Fruit fly (Drosophila melanogaster) whole organism, embryonic: ENCODE data around the gene cue.

Source experiments
- CG11247 ChIP-seq: fragments of 200-800 bp; sonication (Bioruptor generic); IDR thresholded peaks from 2 replicates; pipeline ENCODE4 v1.3.6; 2022; ENCODE audit warnings: missing biosample characterization, missing genetic modification characterization
- CG12104 ChIP-seq: fragments of 200-800 bp; sonication (Bioruptor generic); optimal IDR thresholded peaks from 3 replicates; lab custom pipeline; 2016; ENCODE audit warnings: missing biosample characterization, missing genetic modification characterization
- CG1602 ChIP-seq: fragments of 200-800 bp; sonication (Bioruptor generic); optimal IDR thresholded peaks from 3 replicates; lab custom pipeline; 2016; ENCODE audit warnings: missing biosample characterization, missing genetic modification characterization
- CG1603 ChIP-seq: fragments of 200-800 bp; sonication (Bioruptor generic); optimal IDR thresholded peaks from 2 replicates; lab custom pipeline; 2019; ENCODE audit warnings: missing biosample characterization, mild to moderate bottlenecking, missing genetic modification characterization, moderate library complexity
- CG16779 ChIP-seq: fragments of 200-800 bp; sonication (Bioruptor generic); IDR thresholded peaks from 2 replicates; pipeline ENCODE4 v1.3.6; 2022; ENCODE audit warnings: missing biosample characterization, missing genetic modification characterization
- CG17186 ChIP-seq: fragments of 200-800 bp; sonication (Bioruptor generic); optimal IDR thresholded peaks from 3 replicates; lab custom pipeline; 2017; ENCODE audit warnings: missing biosample characterization, missing genetic modification reagents, missing genetic modification characterization
- CG17359 ChIP-seq: fragments of 200-800 bp; sonication (Bioruptor generic); optimal IDR thresholded peaks from 3 replicates; lab custom pipeline; 2018; ENCODE audit warnings: missing biosample characterization, mild to moderate bottlenecking, missing genetic modification characterization, moderate library complexity
- CG17802 ChIP-seq: fragments of 200-800 bp; sonication (Bioruptor generic); optimal IDR thresholded peaks from 2 replicates; lab custom pipeline; 2018; ENCODE audit warnings: missing biosample characterization, mild to moderate bottlenecking, missing genetic modification characterization, moderate library complexity
- CG2129 ChIP-seq: fragments of 200-800 bp; sonication (Bioruptor generic); IDR thresholded peaks from 2 replicates; pipeline ENCODE4 v1.3.6; 2022; ENCODE audit warnings: missing biosample characterization, missing genetic modification characterization; ENCODE audit not compliant: partially characterized antibody
- CG4360 ChIP-seq: fragments of 200-800 bp; sonication (Bioruptor generic); IDR thresholded peaks from 2 replicates; pipeline ENCODE4 v1.3.6; 2022; ENCODE audit warnings: missing biosample characterization, missing genetic modification characterization
- CG6175 ChIP-seq: fragments of 200-800 bp; sonication (Bioruptor generic); IDR thresholded peaks from 3 replicates; pipeline ENCODE4 v1.3.6; 2022; ENCODE audit warnings: missing biosample characterization, missing genetic modification characterization
- CG6813 ChIP-seq: fragments of 200-800 bp; sonication (Bioruptor generic); optimal IDR thresholded peaks from 2 replicates; lab custom pipeline; 2017; ENCODE audit warnings: missing biosample characterization, missing genetic modification characterization, mild to moderate bottlenecking, moderate library complexity, missing genetic modification reagents
- CG7928 ChIP-seq: fragments of 200-800 bp; sonication (Bioruptor generic); optimal IDR thresholded peaks from 2 replicates; lab custom pipeline; 2017; ENCODE audit warnings: missing biosample characterization, mild to moderate bottlenecking, missing genetic modification characterization
- CG8388 ChIP-seq: fragments of 200-800 bp; sonication (Bioruptor generic); optimal IDR thresholded peaks from 2 replicates; lab custom pipeline; 2019; ENCODE audit warnings: missing biosample characterization, mild to moderate bottlenecking, missing genetic modification characterization, moderate library complexity
- CTCF ChIP-seq: fragments of 200-800 bp; sonication (Bioruptor generic); optimal IDR thresholded peaks from 2 replicates; lab custom pipeline; 2017; ENCODE audit warnings: missing biosample characterization, mild to moderate bottlenecking, missing genetic modification characterization, moderate library complexity
- Chrac-16 ChIP-seq: fragments of 200-800 bp; sonication (Bioruptor generic); optimal IDR thresholded peaks from 3 replicates; lab custom pipeline; 2016; ENCODE audit warnings: missing biosample characterization, missing genetic modification characterization
- Elba2 ChIP-seq: fragments of 200-800 bp; sonication (Bioruptor generic); optimal IDR thresholded peaks from 3 replicates; lab custom pipeline; 2016; ENCODE audit warnings: missing biosample characterization, missing genetic modification characterization
- Ets65A ChIP-seq: fragments of 200-800 bp; sonication (Bioruptor generic); peaks from one replicate; lab custom pipeline; 2016; ENCODE audit warnings: missing biosample characterization, missing genetic modification characterization
- Gsc ChIP-seq: fragments of 200-800 bp; sonication (Bioruptor generic); IDR thresholded peaks from 2 replicates; pipeline ENCODE4 v1.3.6; 2022; ENCODE audit warnings: missing biosample characterization, missing genetic modification characterization
- Gug ChIP-seq: fragments of 200-800 bp; sonication (Bioruptor generic); IDR thresholded peaks from 4 replicates; pipeline ENCODE4 v1.3.6; 2022; ENCODE audit warnings: missing biosample characterization, missing genetic modification characterization
- H2.0 ChIP-seq: fragments of 200-800 bp; sonication (Bioruptor generic); IDR thresholded peaks from 2 replicates; pipeline ENCODE4 v1.3.6; 2022; ENCODE audit warnings: missing biosample characterization, missing genetic modification characterization
- MBD-R2 ChIP-seq: fragments of 200-800 bp; sonication (Bioruptor generic); IDR thresholded peaks from 2 replicates; pipeline ENCODE4 v1.3.6; 2022; ENCODE audit warnings: missing biosample characterization, missing genetic modification characterization
- Meics ChIP-seq: fragments of 200-800 bp; sonication (Bioruptor generic); optimal IDR thresholded peaks from 2 replicates; lab custom pipeline; 2017; ENCODE audit warnings: missing biosample characterization, mild to moderate bottlenecking, missing genetic modification characterization
- Myb ChIP-seq: fragments of 200-800 bp; sonication (Bioruptor generic); optimal IDR thresholded peaks from 2 replicates; lab custom pipeline; 2016; ENCODE audit warnings: missing biosample characterization, missing genetic modification characterization
- Nf-YB ChIP-seq: fragments of 200-800 bp; sonication (Bioruptor generic); optimal IDR thresholded peaks from 3 replicates; lab custom pipeline; 2019; ENCODE audit warnings: missing biosample characterization, mild to moderate bottlenecking, missing genetic modification characterization, moderate library complexity
- Side ChIP-seq: fragments of 200-800 bp; sonication (Bioruptor generic); optimal IDR thresholded peaks from 2 replicates; lab custom pipeline; 2016; ENCODE audit warnings: missing biosample characterization, missing genetic modification characterization
- Stat92E ChIP-seq, 3 experiments: fragments of >200 bp in 2 of 3; fragments of 200-800 bp in 1 of 3; sonication (Bioruptor generic) in 1 of 3; optimal IDR thresholded peaks; 2 replicates each; lab custom pipeline; 2017 to 2019; ENCODE audit warnings: missing biosample characterization in 3 of 3, missing genetic modification characterization in 3 of 3, mild to moderate bottlenecking in 1 of 3, moderate library complexity in 1 of 3
- cato ChIP-seq: fragments of 200-800 bp; sonication (Bioruptor generic); optimal IDR thresholded peaks from 2 replicates; lab custom pipeline; 2016; ENCODE audit warnings: missing biosample characterization, missing genetic modification characterization, borderline replicate concordance
- emc ChIP-seq: fragments of 200-800 bp; sonication (Bioruptor generic); optimal IDR thresholded peaks from 2 replicates; lab custom pipeline; 2016; ENCODE audit warnings: missing biosample characterization, missing genetic modification characterization
- ems ChIP-seq: fragments of 200-800 bp; sonication (Bioruptor generic); optimal IDR thresholded peaks from 3 replicates; lab custom pipeline; 2016; ENCODE audit warnings: missing biosample characterization, missing genetic modification characterization
- ftz-f1 ChIP-seq: fragments of 200-800 bp; sonication (Bioruptor generic); optimal IDR thresholded peaks from 2 replicates; lab custom pipeline; 2016; ENCODE audit warnings: missing biosample characterization, missing genetic modification characterization
- fu2 ChIP-seq: fragments of 200-800 bp; sonication (Bioruptor generic); optimal IDR thresholded peaks from 2 replicates; lab custom pipeline; 2016; ENCODE audit warnings: missing biosample characterization, missing genetic modification characterization
- gsb ChIP-seq: fragments of 200-800 bp; sonication (Bioruptor generic); IDR thresholded peaks from 2 replicates; pipeline ENCODE4 v1.3.6; 2022; ENCODE audit warnings: missing biosample characterization, missing genetic modification characterization
- h ChIP-seq: fragments of >200 bp; optimal IDR thresholded peaks from 2 replicates; lab custom pipeline; 2017
- maf-S ChIP-seq: fragments of 200-800 bp; sonication (Bioruptor generic); optimal IDR thresholded peaks from 2 replicates; lab custom pipeline; 2016; ENCODE audit warnings: missing biosample characterization, missing genetic modification characterization
- oc ChIP-seq: fragments of 200-800 bp; sonication (Bioruptor generic); optimal IDR thresholded peaks from 2 replicates; lab custom pipeline; 2018; ENCODE audit warnings: missing biosample characterization, mild to moderate bottlenecking, missing genetic modification characterization, moderate library complexity
- otp ChIP-seq: fragments of 200-800 bp; sonication (Bioruptor generic); IDR thresholded peaks from 3 replicates; pipeline ENCODE4, ENCODE4 v1.3.6; 2022; ENCODE audit warnings: missing biosample characterization, missing genetic modification characterization
- pb ChIP-seq: fragments of 200-800 bp; sonication (Bioruptor generic); optimal IDR thresholded peaks from 3 replicates; lab custom pipeline; 2016; ENCODE audit warnings: missing biosample characterization, missing genetic modification characterization
- pfk ChIP-seq: fragments of 200-800 bp; sonication (Bioruptor generic); optimal IDR thresholded peaks from 2 replicates; lab custom pipeline; 2018; ENCODE audit warnings: missing biosample characterization, mild to moderate bottlenecking, missing genetic modification characterization, moderate library complexity
- pho ChIP-seq: fragments of 200-800 bp; sonication (Bioruptor generic); optimal IDR thresholded peaks from 2 replicates; lab custom pipeline; 2016; ENCODE audit warnings: missing biosample characterization, missing genetic modification characterization
- pnt ChIP-seq: fragments of 200-800 bp; sonication (Bioruptor generic); optimal IDR thresholded peaks from 3 replicates; lab custom pipeline; 2016; ENCODE audit warnings: missing biosample characterization, missing genetic modification characterization
- repo ChIP-seq: fragments of 200-800 bp; sonication (Bioruptor generic); optimal IDR thresholded peaks from 2 replicates; lab custom pipeline; 2016; ENCODE audit warnings: missing biosample characterization, missing genetic modification characterization
- ro ChIP-seq: fragments of 200-800 bp; sonication (Bioruptor generic); IDR thresholded peaks from 2 replicates; pipeline ENCODE4 v1.3.6; 2022; ENCODE audit warnings: missing biosample characterization, missing genetic modification characterization
- salm ChIP-seq: fragments of 200-800 bp; sonication (Bioruptor generic); optimal IDR thresholded peaks from 2 replicates; lab custom pipeline; 2018; ENCODE audit warnings: missing biosample characterization, mild to moderate bottlenecking, missing genetic modification characterization
- schlank ChIP-seq: fragments of 200-800 bp; sonication (Bioruptor generic); optimal IDR thresholded peaks from 2 replicates; lab custom pipeline; 2018; ENCODE audit warnings: missing biosample characterization, mild to moderate bottlenecking, missing genetic modification characterization
- sna ChIP-seq: fragments of 200-800 bp; sonication (Bioruptor generic); IDR thresholded peaks from 2 replicates; pipeline ENCODE4 v1.3.6; 2022; ENCODE audit warnings: missing biosample characterization, missing genetic modification characterization; ENCODE audit not compliant: partially characterized antibody
- trem ChIP-seq: fragments of 200-800 bp; optimal IDR thresholded peaks from 3 replicates; lab custom pipeline; 2019; ENCODE audit warnings: missing biosample characterization, mild to moderate bottlenecking, missing genetic modification characterization, moderate library complexity
- unpg ChIP-seq: fragments of 200-800 bp; sonication (Bioruptor generic); optimal IDR thresholded peaks from 3 replicates; lab custom pipeline; 2018; ENCODE audit warnings: missing biosample characterization, mild to moderate bottlenecking, missing genetic modification characterization, moderate library complexity
- zen ChIP-seq: fragments of 200-800 bp; sonication (Bioruptor generic); optimal IDR thresholded peaks from 3 replicates; lab custom pipeline; 2018; ENCODE audit warnings: missing biosample characterization, mild to moderate bottlenecking, missing genetic modification characterization, moderate library complexity
- zen2 ChIP-seq: fragments of 200-800 bp; sonication (Bioruptor generic); IDR thresholded peaks from 3 replicates; pipeline ENCODE4 v1.3.6; 2022; ENCODE audit warnings: missing biosample characterization, missing genetic modification characterization; ENCODE audit not compliant: partially characterized antibody

Gene cue

DNA sequence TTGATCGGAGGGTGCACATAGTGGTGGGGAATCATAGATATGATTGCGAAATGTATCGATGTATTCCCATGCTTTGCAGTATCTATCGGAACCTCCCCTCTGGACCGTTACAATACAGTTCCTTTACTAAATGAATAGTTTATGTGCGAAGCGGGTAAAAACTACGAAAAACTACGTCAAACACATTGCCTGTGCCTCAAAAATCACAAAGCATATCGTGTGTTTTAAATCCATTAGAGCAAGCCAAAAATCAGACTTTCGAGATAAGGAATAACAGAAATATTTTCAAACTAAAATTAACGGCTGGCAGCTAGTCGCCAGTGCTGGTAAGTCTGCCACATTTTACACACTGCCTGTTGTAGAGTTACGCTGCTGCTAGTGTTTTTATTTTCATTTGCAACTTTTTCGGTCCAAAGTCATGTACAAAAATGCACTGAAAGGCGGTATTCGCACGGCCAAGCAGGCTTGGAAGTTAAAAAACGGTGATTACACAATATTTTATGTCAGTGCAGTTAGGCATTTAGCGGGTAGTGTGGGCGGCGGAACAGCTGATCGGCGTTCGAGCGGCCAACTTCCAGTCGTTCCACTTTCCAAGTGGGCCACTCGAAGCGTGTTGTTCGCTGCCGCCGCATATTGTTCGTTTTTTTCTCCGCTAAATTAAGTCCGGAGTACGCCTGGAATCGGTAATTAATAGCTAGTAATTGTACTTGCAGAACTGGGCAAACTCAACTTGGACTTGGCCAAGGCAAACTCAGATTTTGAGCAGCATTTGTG lies 390 bp upstream of the cue start (continued):
- peak; percentile 62 for TF ChIP-seq trem (tag; lab: Kevin White, UChicago)
- TF ChIP-seq CG1603 (tag; lab: Kevin White, UChicago) = peak; percentile 79
- peak; percentile 64 for TF ChIP-seq H2.0 (GFP tag; lab: Robert Waterston, UW)
- peak; percentile 83 for TF ChIP-seq MBD-R2 (GFP tag; lab: Robert Waterston, UW)
- peak; percentile 26 for TF ChIP-seq CG12104 (GFP tag; lab: Kevin White, UChicago)
- TF ChIP-seq CG6175 (GFP tag; lab: Robert Waterston, UW) = no peak
- no peak for TF ChIP-seq Elba2
- TF ChIP-seq pb (GFP tag; lab: Kevin White, UChicago) = no peak
- TF ChIP-seq CG4360 (GFP tag; lab: Robert Waterston, UW) = peak; percentile 14; the same call in 1 of the 2 replicates
- TF ChIP-seq pho (GFP tag; lab: Kevin White, UChicago) = peak; percentile 52
- peak; percentile 61 for TF ChIP-seq pnt (GFP tag; lab: Kevin White, UChicago)
- TF ChIP-seq ftz-f1 (GFP tag; lab: Kevin White, UChicago) = no peak
- 0 out of 3 replicates have a peak, but pooled peaks have one; percentile 51 for TF ChIP-seq otp (GFP tag; lab: Robert Waterston, UW)
- TF ChIP-seq maf-S (GFP tag; lab: Kevin White, UChicago) = peak; percentile 55
- peak; percentile 37 for TF ChIP-seq repo (GFP tag; lab: Kevin White, UChicago)
- peak; percentile 97 for TF ChIP-seq Ets65A (GFP tag; lab: Kevin White, UChicago)
- TF ChIP-seq ems (GFP tag; lab: Kevin White, UChicago) = peak; percentile 15
- TF ChIP-seq Gug = peak; percentile 74
- no peak for TF ChIP-seq schlank (tag; lab: Kevin White, UChicago)
- no peak for TF ChIP-seq unpg
- peak; percentile 7 for TF ChIP-seq CG7928
- TF ChIP-seq CG17359 (tag; lab: Kevin White, UChicago) = no peak
- TF ChIP-seq CG17186 (GFP tag; lab: Kevin White, UChicago) = peak; percentile 93
- peak; percentile 11 for TF ChIP-seq salm (tag; lab: Kevin White, UChicago)
- no peak for TF ChIP-seq oc (tag; lab: Kevin White, UChicago)
- no peak for TF ChIP-seq CG6813 (GFP tag; lab: Kevin White, UChicago)
- no peak for TF ChIP-seq ro (GFP tag; lab: Robert Waterston, UW)
- no peak for TF ChIP-seq Stat92E (GFP tag; optimal IDR thresholded peaks at IDR 0.05; lab: Kevin White, UChicago)
- peak; percentile 85 for TF ChIP-seq CG8388 (GFP tag; lab: Kevin White, UChicago)
- peak; percentile 12 for TF ChIP-seq cato (GFP tag; lab: Kevin White, UChicago)
- peak; percentile 100 for TF ChIP-seq Myb (GFP tag; lab: Kevin White, UChicago)
- no peak for TF ChIP-seq Meics (GFP tag; lab: Kevin White, UChicago)
- no peak for TF ChIP-seq Gsc (GFP tag; lab: Robert Waterston, UW)
- peak; percentile 10 for TF ChIP-seq CG17802 (tag; lab: Kevin White, UChicago)
- no peak for TF ChIP-seq h (lab: Kevin White, UChicago)
- peak; percentile 70 for TF ChIP-seq fu2 (GFP tag; lab: Kevin White, UChicago)
- no peak for TF ChIP-seq gsb
- TF ChIP-seq CTCF = peak; percentile 48
- peak; percentile 98 for TF ChIP-seq pfk (GFP tag; lab: Kevin White, UChicago)
- TF ChIP-seq CG1602 (GFP tag; lab: Kevin White, UChicago) = peak; percentile 47
- TF ChIP-seq CG2129 (GFP tag; lab: Robert Waterston, UW) = peak; percentile 53
- peak; percentile 58 for TF ChIP-seq emc (GFP tag; lab: Kevin White, UChicago)
- 0 out of 2 replicates have a peak, but pooled peaks have one; percentile 21 for TF ChIP-seq CG11247 (GFP tag; lab: Robert Waterston, UW)
- peak; percentile 48 for TF ChIP-seq Side (GFP tag; lab: Kevin White, UChicago)
- no peak for TF ChIP-seq zen (tag; lab: Kevin White, UChicago)
- TF ChIP-seq Nf-YB (GFP tag; lab: Kevin White, UChicago) = no peak
- TF ChIP-seq sna = peak; percentile 65; the same call in 1 of the 2 replicates
- peak; percentile 64 for TF ChIP-seq Chrac-16 (GFP tag; lab: Kevin White, UChicago)
- TF ChIP-seq zen2 (GFP tag; lab: Robert Waterston, UW) = peak; percentile 62
- no peak for TF ChIP-seq CG16779 (GFP tag; lab: Robert Waterston, UW)
